Worm (Caenorhabditis elegans) whole organism, L4/young adult: ENCODE measurements around the gene W07G4.8.

Experiments used
- W03F9.2 ChIP-seq: fragments of 150-350 bp; optimal IDR thresholded peaks from 2 replicates; lab custom pipeline; 2014; ENCODE audit warnings: missing biosample characterization, missing genetic modification characterization
- dao-5 ChIP-seq: sonication (generic microtip); optimal IDR thresholded peaks from 2 replicates; lab custom pipeline; 2016; ENCODE audit warnings: missing genotype, missing genetic modification characterization, moderate library complexity, missing compliant biosample characterization
- him-1 ChIP-seq: sonication (generic microtip); optimal IDR thresholded peaks from 2 replicates; lab custom pipeline; 2016; ENCODE audit warnings: missing genotype, missing genetic modification reagents, missing genetic modification characterization, missing compliant biosample characterization

ce11 chrV:13083751-13084672, 34.7 kb upstream of the W07G4.8 start:
- TF ChIP-seq him-1 (tag; lab: Kevin White, UChicago) (no peak), dao-5 (tag; lab: Kevin White, UChicago) (no peak), W03F9.2 (tag; lab: Kevin White, UChicago) (no peak)
